Fruit fly (Drosophila melanogaster) whole organism, embryonic: ENCODE results near the gene CG17764.

Source experiments
- CG10147 ChIP-seq: fragments of 200-800 bp; sonication (Bioruptor generic); optimal IDR thresholded peaks from 2 replicates; lab custom pipeline; 2019; ENCODE audit warnings: missing biosample characterization, mild to moderate bottlenecking, missing genetic modification characterization, moderate library complexity
- CG10959 ChIP-seq: fragments of 200-800 bp; sonication (Bioruptor generic); IDR thresholded peaks from 2 replicates; pipeline ENCODE4 v1.3.6; 2022; ENCODE audit warnings: missing biosample characterization, missing genetic modification characterization
- CG12104 ChIP-seq: fragments of 200-800 bp; sonication (Bioruptor generic); optimal IDR thresholded peaks from 3 replicates; lab custom pipeline; 2016; ENCODE audit warnings: missing biosample characterization, missing genetic modification characterization
- CG12391 ChIP-seq: fragments of 200-800 bp; sonication (Bioruptor generic); optimal IDR thresholded peaks from 3 replicates; lab custom pipeline; 2018; ENCODE audit warnings: missing biosample characterization, mild to moderate bottlenecking, missing genetic modification characterization, moderate library complexity
- CG14441 ChIP-seq: fragments of 200-800 bp; sonication (Bioruptor generic); IDR thresholded peaks from 2 replicates; pipeline ENCODE4 v1.3.6; 2022; ENCODE audit warnings: missing biosample characterization, missing genetic modification characterization
- CG15514 ChIP-seq: fragments of 200-800 bp; sonication (Bioruptor generic); optimal IDR thresholded peaks from 3 replicates; lab custom pipeline; 2017; ENCODE audit warnings: missing biosample characterization, missing genetic modification characterization, mild to moderate bottlenecking, moderate library complexity, missing genetic modification reagents
- CG16779 ChIP-seq: fragments of 200-800 bp; sonication (Bioruptor generic); IDR thresholded peaks from 2 replicates; pipeline ENCODE4 v1.3.6; 2022; ENCODE audit warnings: missing biosample characterization, missing genetic modification characterization
- CG16813 ChIP-seq: fragments of 200-800 bp; sonication (Bioruptor generic); IDR thresholded peaks from 3 replicates; pipeline ENCODE4 v1.3.6; 2022; ENCODE audit warnings: missing biosample characterization, missing genetic modification characterization; ENCODE audit not compliant: partially characterized antibody
- CG17568 ChIP-seq: fragments of 200-800 bp; sonication (Bioruptor generic); optimal IDR thresholded peaks from 2 replicates; lab custom pipeline; 2018; ENCODE audit warnings: missing biosample characterization, mild to moderate bottlenecking, missing genetic modification characterization, moderate library complexity
- CG1792 ChIP-seq: fragments of 200-800 bp; sonication (Bioruptor generic); optimal IDR thresholded peaks from 2 replicates; lab custom pipeline; 2016; ENCODE audit warnings: missing biosample characterization, missing genetic modification characterization
- CG30020 ChIP-seq: fragments of 200-800 bp; optimal IDR thresholded peaks from 2 replicates; lab custom pipeline; 2019; ENCODE audit warnings: missing biosample characterization, mild to moderate bottlenecking, missing genetic modification characterization, moderate library complexity
- CG31388 ChIP-seq: fragments of 200-800 bp; sonication (Bioruptor generic); optimal IDR thresholded peaks from 2 replicates; lab custom pipeline; 2016; ENCODE audit warnings: missing biosample characterization, missing genetic modification characterization
- CG33213 ChIP-seq: fragments of 200-800 bp; sonication (Bioruptor generic); optimal IDR thresholded peaks from 3 replicates; lab custom pipeline; 2016; ENCODE audit warnings: missing biosample characterization, missing genetic modification characterization
- CG34422 ChIP-seq: fragments of 200-800 bp; sonication (Bioruptor generic); IDR thresholded peaks from 3 replicates; pipeline ENCODE4 v1.3.6; 2022; ENCODE audit warnings: missing biosample characterization, missing genetic modification characterization
- CG4360 ChIP-seq: fragments of 200-800 bp; sonication (Bioruptor generic); IDR thresholded peaks from 2 replicates; pipeline ENCODE4 v1.3.6; 2022; ENCODE audit warnings: missing biosample characterization, missing genetic modification characterization
- CG4617 ChIP-seq: fragments of 200-800 bp; sonication (Bioruptor generic); optimal IDR thresholded peaks from 3 replicates; lab custom pipeline; 2016; ENCODE audit warnings: missing biosample characterization, missing genetic modification characterization, borderline replicate concordance
- CG6654 ChIP-seq: fragments of 200-800 bp; sonication (Bioruptor generic); optimal IDR thresholded peaks from 2 replicates; lab custom pipeline; 2017; ENCODE audit warnings: missing biosample characterization, mild to moderate bottlenecking, missing genetic modification characterization
- CG8290 ChIP-seq, 3 experiments: fragments of 200-800 bp; sonication (Bioruptor generic); optimal IDR thresholded peaks; 2 replicates each; lab custom pipeline; 2016 to 2019; ENCODE audit warnings: missing biosample characterization in 3 of 3, missing genetic modification characterization in 3 of 3, mild to moderate bottlenecking in 2 of 3, moderate library complexity in 1 of 3
- Chrac-16 ChIP-seq: fragments of 200-800 bp; sonication (Bioruptor generic); optimal IDR thresholded peaks from 3 replicates; lab custom pipeline; 2016; ENCODE audit warnings: missing biosample characterization, missing genetic modification characterization
- Ets65A ChIP-seq: fragments of 200-800 bp; sonication (Bioruptor generic); peaks from one replicate; lab custom pipeline; 2016; ENCODE audit warnings: missing biosample characterization, missing genetic modification characterization
- Gsc ChIP-seq: fragments of 200-800 bp; sonication (Bioruptor generic); IDR thresholded peaks from 2 replicates; pipeline ENCODE4 v1.3.6; 2022; ENCODE audit warnings: missing biosample characterization, missing genetic modification characterization
- HHEX ChIP-seq: fragments of 200-800 bp; sonication (Bioruptor generic); optimal IDR thresholded peaks from 3 replicates; lab custom pipeline; 2017; ENCODE audit warnings: missing biosample characterization, mild to moderate bottlenecking, missing genetic modification characterization, missing genetic modification reagents
- HLH3B ChIP-seq: fragments of 200-800 bp; sonication (Bioruptor generic); IDR thresholded peaks from 2 replicates; pipeline ENCODE4 v1.3.6; 2022; ENCODE audit warnings: missing biosample characterization, missing genetic modification characterization
- Hmr ChIP-seq: fragments of 200-800 bp; sonication (Bioruptor generic); optimal IDR thresholded peaks from 3 replicates; lab custom pipeline; 2017; ENCODE audit warnings: mild to moderate bottlenecking, missing biosample characterization, missing genetic modification reagents, missing genetic modification characterization
- Hr3 ChIP-seq: fragments of 200-800 bp; sonication (Bioruptor generic); optimal IDR thresholded peaks from 3 replicates; lab custom pipeline; 2016; ENCODE audit warnings: missing biosample characterization, missing genetic modification characterization
- Meics ChIP-seq: fragments of 200-800 bp; sonication (Bioruptor generic); optimal IDR thresholded peaks from 2 replicates; lab custom pipeline; 2017; ENCODE audit warnings: missing biosample characterization, mild to moderate bottlenecking, missing genetic modification characterization
- Nf-YC ChIP-seq: fragments of 200-800 bp; optimal IDR thresholded peaks from 3 replicates; lab custom pipeline; 2019; ENCODE audit warnings: missing biosample characterization, mild to moderate bottlenecking, missing genetic modification characterization, moderate library complexity
- Poxn ChIP-seq: fragments of 200-800 bp; sonication (Bioruptor generic); IDR thresholded peaks from 2 replicates; pipeline ENCODE4 v1.3.6; 2022; ENCODE audit warnings: missing biosample characterization, missing genetic modification characterization
- Ptx1 ChIP-seq: fragments of 200-800 bp; sonication (Bioruptor generic); IDR thresholded peaks from 2 replicates; pipeline ENCODE4 v1.3.6; 2022; ENCODE audit warnings: missing biosample characterization, missing genetic modification characterization
- Scr ChIP-seq: fragments of 200-800 bp; sonication (Bioruptor generic); IDR thresholded peaks from 2 replicates; pipeline ENCODE4 v1.3.6; 2022; ENCODE audit warnings: missing biosample characterization, missing genetic modification characterization; ENCODE audit not compliant: partially characterized antibody
- Sry-δ ChIP-seq: fragments of 200-800 bp; sonication (Bioruptor generic); optimal IDR thresholded peaks from 2 replicates; lab custom pipeline; 2016; ENCODE audit warnings: missing biosample characterization, missing genetic modification characterization
- az2 ChIP-seq: fragments of 200-800 bp; sonication (Bioruptor generic); optimal IDR thresholded peaks from 3 replicates; lab custom pipeline; 2016; ENCODE audit warnings: missing biosample characterization, missing genetic modification characterization
- ci ChIP-seq: fragments of 200-800 bp; sonication (Bioruptor generic); IDR thresholded peaks from 3 replicates; pipeline ENCODE4 v1.3.6; 2022; ENCODE audit warnings: missing biosample characterization, missing genetic modification characterization
- cwo ChIP-seq: fragments of 200-800 bp; sonication (Bioruptor generic); optimal IDR thresholded peaks from 3 replicates; lab custom pipeline; 2017; ENCODE audit warnings: missing biosample characterization, missing genetic modification characterization, mild to moderate bottlenecking, moderate library complexity, missing genetic modification reagents
- dmrt11E ChIP-seq: fragments of 200-800 bp; sonication (Bioruptor generic); optimal IDR thresholded peaks from 3 replicates; lab custom pipeline; 2018; ENCODE audit warnings: missing biosample characterization, mild to moderate bottlenecking, missing genetic modification characterization, moderate library complexity
- emc ChIP-seq: fragments of 200-800 bp; sonication (Bioruptor generic); optimal IDR thresholded peaks from 2 replicates; lab custom pipeline; 2016; ENCODE audit warnings: missing biosample characterization, missing genetic modification characterization
- eyg ChIP-seq: fragments of 200-800 bp; sonication (Bioruptor generic); optimal IDR thresholded peaks from 3 replicates; lab custom pipeline; 2016; ENCODE audit warnings: missing biosample characterization, missing genetic modification characterization
- fd3F ChIP-seq: fragments of 200-800 bp; sonication (Bioruptor generic); optimal IDR thresholded peaks from 2 replicates; lab custom pipeline; 2018; ENCODE audit warnings: missing biosample characterization, mild to moderate bottlenecking, missing genetic modification characterization, moderate library complexity
- gsb-n ChIP-seq: fragments of 200-800 bp; sonication (Bioruptor generic); optimal IDR thresholded peaks from 3 replicates; lab custom pipeline; 2018; ENCODE audit warnings: missing biosample characterization, mild to moderate bottlenecking, missing genetic modification characterization
- inv ChIP-seq: fragments of 200-800 bp; sonication (Bioruptor generic); IDR thresholded peaks from 2 replicates; pipeline ENCODE4 v1.3.6; 2022; ENCODE audit warnings: missing biosample characterization, missing genetic modification characterization; ENCODE audit not compliant: partially characterized antibody
- lab ChIP-seq: fragments of 200-800 bp; sonication (Bioruptor generic); optimal IDR thresholded peaks from 3 replicates; lab custom pipeline; 2017; ENCODE audit warnings: missing biosample characterization, missing genetic modification characterization, mild to moderate bottlenecking, moderate library complexity, missing genetic modification reagents
- lbe ChIP-seq: fragments of 200-800 bp; sonication (Bioruptor generic); optimal IDR thresholded peaks from 2 replicates; lab custom pipeline; 2016; ENCODE audit warnings: missing biosample characterization, mild to moderate bottlenecking, missing genetic modification characterization
- lmd ChIP-seq: fragments of 200-800 bp; sonication (Bioruptor generic); IDR thresholded peaks from 2 replicates; pipeline ENCODE4 v1.3.6; 2022; ENCODE audit warnings: missing biosample characterization, missing genetic modification characterization
- nau ChIP-seq: fragments of 200-800 bp; sonication (Bioruptor generic); optimal IDR thresholded peaks from 3 replicates; lab custom pipeline; 2017; ENCODE audit warnings: missing biosample characterization, mild to moderate bottlenecking, missing genetic modification characterization, missing genetic modification reagents
- nmo ChIP-seq: fragments of 200-800 bp; sonication (Bioruptor generic); optimal IDR thresholded peaks from 2 replicates; lab custom pipeline; 2018; ENCODE audit warnings: missing biosample characterization, mild to moderate bottlenecking, missing genetic modification characterization, moderate library complexity
- pum ChIP-seq: fragments of 200-800 bp; sonication (Bioruptor generic); optimal IDR thresholded peaks from 2 replicates; lab custom pipeline; 2016; ENCODE audit warnings: missing biosample characterization, missing genetic modification characterization
- row ChIP-seq: fragments of 200-800 bp; sonication (Bioruptor generic); IDR thresholded peaks from 3 replicates; pipeline ENCODE4 v1.3.6; 2022; ENCODE audit warnings: missing biosample characterization, missing genetic modification characterization
- ttk ChIP-seq: fragments of 200-800 bp; sonication (Bioruptor generic); IDR thresholded peaks from 2 replicates; pipeline ENCODE4 v2.1.2; 2022; ENCODE audit warnings: missing biosample characterization, missing genetic modification characterization
- vfl ChIP-seq: fragments of 200-800 bp; sonication (Bioruptor generic); optimal IDR thresholded peaks from 2 replicates; lab custom pipeline; 2016; ENCODE audit warnings: missing biosample characterization, missing genetic modification characterization
- zf30C ChIP-seq: fragments of 200-800 bp; sonication (Bioruptor generic); optimal IDR thresholded peaks from 3 replicates; lab custom pipeline; 2018; ENCODE audit warnings: missing biosample characterization, mild to moderate bottlenecking, missing genetic modification characterization
- zfh2 ChIP-seq: fragments of 200-800 bp; sonication (Bioruptor generic); optimal IDR thresholded peaks from 2 replicates; lab custom pipeline; 2016; ENCODE audit warnings: missing biosample characterization, missing genetic modification characterization

The CG17764 gene

DNA sequence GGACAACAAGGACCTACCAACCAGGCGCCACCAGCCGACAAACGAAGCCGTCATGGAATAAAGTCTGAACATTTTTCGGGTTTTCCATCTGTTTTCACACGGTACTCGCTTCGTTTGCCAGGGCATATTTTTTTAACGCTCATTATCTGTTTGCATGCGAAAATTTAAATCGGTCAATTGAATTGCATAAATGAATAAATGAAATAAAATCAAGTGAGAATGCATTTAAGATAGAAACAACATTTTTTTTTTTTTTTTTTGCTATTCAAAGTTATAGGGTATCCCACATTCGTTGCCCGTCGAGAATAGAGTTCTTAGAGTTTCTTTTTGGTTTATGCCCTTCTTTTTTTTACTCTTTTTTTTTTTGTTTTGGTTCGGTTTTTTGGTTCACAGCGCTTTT lies 21.4 kb downstream of the CG17764 start (continued):
- peak; percentile 15 for TF ChIP-seq CG1792 (GFP tag; lab: Kevin White, UChicago)
- TF ChIP-seq Gsc (GFP tag; lab: Robert Waterston, UW): no peak
- TF ChIP-seq ci: no peak
- TF ChIP-seq zfh2 (GFP tag; lab: Kevin White, UChicago): peak; percentile 13
- peak; percentile 34; the same call in 1 of the 2 replicates for TF ChIP-seq ttk (GFP tag; lab: Robert Waterston, UW)
- peak; percentile 18 for TF ChIP-seq Sry-δ (GFP tag; lab: Kevin White, UChicago)
- TF ChIP-seq nau: no peak
- TF ChIP-seq CG4617 (GFP tag; lab: Kevin White, UChicago): no peak
- peak; percentile 54 for TF ChIP-seq HLH3B (GFP tag; lab: Robert Waterston, UW)
- peak; percentile 45 for TF ChIP-seq CG33213 (GFP tag; lab: Kevin White, UChicago)
- TF ChIP-seq dmrt11E (tag; lab: Kevin White, UChicago): no peak
- TF ChIP-seq CG4360: no peak
- TF ChIP-seq Ets65A (GFP tag; lab: Kevin White, UChicago): no peak
- peak; percentile 71 for TF ChIP-seq CG10959
- TF ChIP-seq CG15514 (GFP tag; lab: Kevin White, UChicago): peak; percentile 47
- peak; percentile 29 for TF ChIP-seq CG12391 (tag; lab: Kevin White, UChicago)
- peak; percentile 78 for TF ChIP-seq row (GFP tag; lab: Robert Waterston, UW)
- TF ChIP-seq lmd: peak; percentile 32; the same call in 1 of the 2 replicates
- TF ChIP-seq Ptx1 (GFP tag; lab: Robert Waterston, UW): peak; percentile 40; the same call in 1 of the 2 replicates
- no peak for TF ChIP-seq eyg
- peak; percentile 7 for TF ChIP-seq Chrac-16 (GFP tag; lab: Kevin White, UChicago)
- no peak for TF ChIP-seq CG14441 (GFP tag; lab: Robert Waterston, UW)
- TF ChIP-seq CG12104 (GFP tag; lab: Kevin White, UChicago): peak; percentile 21
- TF ChIP-seq CG31388: no peak
- TF ChIP-seq CG34422: no peak; the same call in 2 of the 3 replicates
- TF ChIP-seq Poxn (GFP tag; lab: Robert Waterston, UW): no peak
- TF ChIP-seq pum (GFP tag; lab: Kevin White, UChicago): peak; percentile 32
- no peak for TF ChIP-seq lbe (GFP tag; lab: Kevin White, UChicago)
- no peak for TF ChIP-seq CG8290 (GFP tag; optimal IDR thresholded peaks at IDR 0.05; lab: Kevin White, UChicago)
- TF ChIP-seq CG8290 (tag; optimal IDR thresholded peaks at IDR 0.05; lab: Kevin White, UChicago): no peak
- TF ChIP-seq Meics (GFP tag; lab: Kevin White, UChicago): peak; percentile 54
- no peak for TF ChIP-seq CG17568 (GFP tag; lab: Kevin White, UChicago)
- peak; percentile 17 for TF ChIP-seq fd3F (GFP tag; lab: Kevin White, UChicago)
- TF ChIP-seq CG30020 (tag; lab: Kevin White, UChicago): no peak
- TF ChIP-seq cwo (GFP tag; lab: Kevin White, UChicago): peak; percentile 32
- TF ChIP-seq Hmr (GFP tag; lab: Kevin White, UChicago): peak; percentile 61
- TF ChIP-seq Scr (GFP tag; lab: Robert Waterston, UW): no peak
- no peak for TF ChIP-seq vfl (GFP tag; lab: Kevin White, UChicago)
- TF ChIP-seq CG10147 (GFP tag; lab: Kevin White, UChicago): peak; percentile 61
- TF ChIP-seq inv (GFP tag; lab: Robert Waterston, UW): no peak
- no peak for TF ChIP-seq CG16813 (GFP tag; lab: Robert Waterston, UW)
- TF ChIP-seq nmo (GFP tag; lab: Kevin White, UChicago): peak; percentile 23
- peak; percentile 79 for TF ChIP-seq lab (GFP tag; lab: Kevin White, UChicago)
- TF ChIP-seq Hr3 (GFP tag; lab: Kevin White, UChicago): no peak
- no peak for TF ChIP-seq CG6654 (GFP tag; lab: Kevin White, UChicago)
- TF ChIP-seq gsb-n (tag; lab: Kevin White, UChicago): no peak
- TF ChIP-seq HHEX: peak; percentile 34
- TF ChIP-seq emc (GFP tag; lab: Kevin White, UChicago): peak; percentile 2
- TF ChIP-seq Nf-YC (tag; lab: Kevin White, UChicago): peak; percentile 4
- no peak for TF ChIP-seq zf30C
- no peak for TF ChIP-seq CG16779
- peak; percentile 15 for TF ChIP-seq az2
